Fruit fly (Drosophila melanogaster): ENCODE results near the gene CG14073.

Gene CG14073

dm6 chr3L:18870027-18870426 lies 49.6 kb upstream of the CG14073 start, which contains the start of gene Blos3 (continued):
- TF ChIP-seq Xbp1 (GFP tag; optimal IDR thresholded peaks at IDR 0.05) (peak; percentile 61), MESR4 (GFP tag; optimal IDR thresholded peaks at IDR 0.05) (peak; percentile 52), tin (GFP tag; optimal IDR thresholded peaks at IDR 0.05) (peak; percentile 50), yki (optimal IDR thresholded peaks at IDR 0.05) (no peak), pb (GFP tag; optimal IDR thresholded peaks at IDR 0.05) (no peak), grn (GFP tag; optimal IDR thresholded peaks at IDR 0.05) (no peak), exex (tag; optimal IDR thresholded peaks at IDR 0.05) (no peak), TFAM (GFP tag; optimal IDR thresholded peaks at IDR 0.05) (no peak), CG1024 (GFP tag; IDR thresholded peaks at IDR 0.05) (no peak), ap (GFP tag; IDR thresholded peaks at IDR 0.05) (0 out of 2 replicates have a peak, but pooled peaks have one; percentile 7), twi (tag; optimal IDR thresholded peaks at IDR 0.05) (no peak), peb (GFP tag; IDR thresholded peaks at IDR 0.05) (no peak), Xrp1 (GFP tag; IDR thresholded peaks at IDR 0.05) (peak; percentile 40; the same call in 1 of the 2 replicates), nom (GFP tag; optimal IDR thresholded peaks at IDR 0.05) (no peak), CG9727 (GFP tag; optimal IDR thresholded peaks at IDR 0.05) (peak; percentile 32), CG9817 (tag; optimal IDR thresholded peaks at IDR 0.05) (peak; percentile 52), p53 (GFP tag; optimal IDR thresholded peaks at IDR 0.05) (peak; percentile 4), her (GFP tag; optimal IDR thresholded peaks at IDR 0.05) (peak; percentile 39), CG7271 (tag; optimal IDR thresholded peaks at IDR 0.05) (no peak), CG13775 (GFP tag; optimal IDR thresholded peaks at IDR 0.05) (peak; percentile 15), CG30020 (tag; optimal IDR thresholded peaks at IDR 0.05) (peak; percentile 17), br (optimal IDR thresholded peaks at IDR 0.05) (no peak), Doc2 (GFP tag; IDR thresholded peaks at IDR 0.05) (no peak), hkb (optimal IDR thresholded peaks at IDR 0.05) (no peak), hkb (GFP tag; IDR thresholded peaks at IDR 0.05) (0 out of 2 replicates have a peak, but pooled peaks have one; percentile 34), CG2129 (GFP tag; IDR thresholded peaks at IDR 0.05; ENCODE audit: partially characterized antibody) (no peak), Hmr (GFP tag; optimal IDR thresholded peaks at IDR 0.05) (peak; percentile 52), CG13287 (GFP tag; IDR thresholded peaks at IDR 0.05; ENCODE audit: partially characterized antibody) (peak; percentile 33; the same call in 1 of the 2 replicates), prd (optimal IDR thresholded peaks at IDR 0.05) (no peak), prd (GFP tag; IDR thresholded peaks at IDR 0.05) (peak; percentile 54), al (GFP tag; IDR thresholded peaks at IDR 0.05) (peak; percentile 15; the same call in 1 of the 2 replicates), CG18764 (GFP tag; optimal IDR thresholded peaks at IDR 0.05) (peak; percentile 19), Usf (GFP tag; optimal IDR thresholded peaks at IDR 0.05) (no peak), CG1647 (GFP tag; optimal IDR thresholded peaks at IDR 0.05) (peak; percentile 51), CG17186 (GFP tag; optimal IDR thresholded peaks at IDR 0.05) (no peak), CG17361 (GFP tag; IDR thresholded peaks at IDR 0.05) (0 out of 3 replicates have a peak, but pooled peaks have one; percentile 21), Med (GFP tag) (peak; percentile 93), dimm (GFP tag; IDR thresholded peaks at IDR 0.05) (no peak), NC2α (GFP tag; optimal IDR thresholded peaks at IDR 0.05) (peak; percentile 6), lbe (GFP tag; optimal IDR thresholded peaks at IDR 0.05) (peak; percentile 65), CG7556 (GFP tag; optimal IDR thresholded peaks at IDR 0.05) (peak; percentile 37), Hr3 (GFP tag; optimal IDR thresholded peaks at IDR 0.05) (no peak), sug (tag; optimal IDR thresholded peaks at IDR 0.05) (no peak), Nf-YA (GFP tag; IDR thresholded peaks at IDR 0.05) (no peak), zf30C (GFP tag; optimal IDR thresholded peaks at IDR 0.05) (no peak), Gsc (GFP tag; IDR thresholded peaks at IDR 0.05) (no peak), CG13296 (GFP tag; optimal IDR thresholded peaks at IDR 0.05) (peak; percentile 27), Atf6 (GFP tag; IDR thresholded peaks at IDR 0.05) (peak; percentile 41), CG14441 (GFP tag; IDR thresholded peaks at IDR 0.05) (no peak), Atf-2 (GFP tag; optimal IDR thresholded peaks at IDR 0.05) (peak; percentile 51), dysf (GFP tag; IDR thresholded peaks at IDR 0.05) (no peak), CG33213 (GFP tag; optimal IDR thresholded peaks at IDR 0.05) (peak; percentile 57), gro (GFP tag; optimal IDR thresholded peaks at IDR 0.05) (peak; percentile 83)

Data from whole organism, embryonic.